Worm (Caenorhabditis elegans) whole organism, early embryonic: Measurements from ENCODE around the gene Y43F8B.3.

Experiments
- B0310.2 ChIP-seq: sonication (generic microtip); optimal IDR thresholded peaks from 2 replicates; lab custom pipeline; 2016; ENCODE audit warnings: mild to moderate bottlenecking, missing genetic modification characterization, missing compliant biosample characterization
- F13C5.2 ChIP-seq: sonication (generic microtip); optimal IDR thresholded peaks from 2 replicates; lab custom pipeline; 2017; ENCODE audit warnings: mild to moderate bottlenecking, missing genetic modification characterization, inconsistent platforms, missing compliant biosample characterization
- ama-1 ChIP-seq: fragments of 150-350 bp; optimal IDR thresholded peaks from 2 replicates; lab custom pipeline; 2014
- ceh-13 ChIP-seq: fragments of 200-800 bp; sonication (Bioruptor generic); optimal IDR thresholded peaks from 2 replicates; lab custom pipeline; 2018; ENCODE audit warnings: mild to moderate bottlenecking, missing genetic modification characterization, missing compliant biosample characterization
- ceh-36 ChIP-seq: sonication (generic microtip); optimal IDR thresholded peaks from 2 replicates; lab custom pipeline; 2016; ENCODE audit warnings: missing genetic modification characterization, inconsistent platforms, missing compliant biosample characterization
- flt-1 ChIP-seq: fragments of 200-800 bp; sonication (Bioruptor generic); IDR thresholded peaks from 2 replicates; pipeline ENCODE4 v1.3.6; 2022; ENCODE audit warnings: missing genetic modification characterization, missing compliant biosample characterization
- hmbx-1 ChIP-seq: sonication (generic microtip); optimal IDR thresholded peaks from 2 replicates; lab custom pipeline; 2016; ENCODE audit warnings: mild to moderate bottlenecking, missing genetic modification characterization, missing compliant biosample characterization
- hnd-1 ChIP-seq: sonication (generic microtip); optimal IDR thresholded peaks from 2 replicates; lab custom pipeline; 2016; ENCODE audit warnings: missing genetic modification characterization, missing compliant biosample characterization
- pes-1 ChIP-seq: fragments of 200-800 bp; sonication (Bioruptor generic); IDR thresholded peaks from 2 replicates; pipeline ENCODE4 v1.3.6; 2022; ENCODE audit warnings: missing genetic modification reagents, missing genetic modification characterization, missing compliant biosample characterization
- scrt-1 ChIP-seq: fragments of 200-800 bp; sonication (Bioruptor generic); IDR thresholded peaks from 2 replicates; pipeline ENCODE4 v1.3.6; 2022; ENCODE audit warnings: missing genetic modification characterization, missing compliant biosample characterization
- tbx-37 ChIP-seq: fragments of 200-800 bp; sonication (Bioruptor generic); conservative IDR thresholded peaks from 2 replicates; pipeline ENCODE4 v1.3.6; 2022; ENCODE audit warnings: missing genetic modification reagents, missing genetic modification characterization, missing compliant biosample characterization

DNA sequence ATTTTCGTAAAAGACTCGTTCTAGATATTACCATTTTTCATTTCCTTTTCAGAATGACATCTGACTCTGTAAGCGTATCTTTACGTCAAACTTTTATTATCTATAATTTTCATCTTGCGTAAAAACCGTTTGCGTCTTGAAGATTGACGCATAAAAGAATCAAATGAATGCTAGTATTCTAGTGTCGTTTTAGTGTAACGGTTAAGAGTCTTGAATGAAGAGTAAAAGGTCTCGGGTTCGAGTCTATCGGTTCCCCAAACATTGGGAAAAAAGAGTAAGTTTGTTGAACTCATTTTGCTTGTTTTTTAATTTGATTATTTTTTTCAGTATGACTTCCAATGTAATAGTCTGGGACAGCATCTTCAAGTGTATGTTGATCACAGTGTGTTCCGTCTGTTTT lies 18.4 kb upstream of the Y43F8B.3 start, which contains the start of gene Y43F8B.17:
- no peak for TF ChIP-seq scrt-1 (GFP tag; lab: Robert Waterston, UW)
- no peak for TF ChIP-seq pes-1
- TF ChIP-seq ama-1, result no peak
- TF ChIP-seq hnd-1, result no peak
- TF ChIP-seq ceh-13 (GFP tag; lab: Kevin White, UChicago), result no peak
- TF ChIP-seq flt-1 (GFP tag; lab: Robert Waterston, UW), result no peak
- no peak for TF ChIP-seq ceh-36 (tag; lab: Kevin White, UChicago)
- no peak for TF ChIP-seq hmbx-1
- TF ChIP-seq F13C5.2 (tag; lab: Kevin White, UChicago), result no peak
- TF ChIP-seq tbx-37 (GFP tag; lab: Robert Waterston, UW), result no peak
- TF ChIP-seq B0310.2 (tag; lab: Kevin White, UChicago), result no peak
